Worm (Caenorhabditis elegans) whole organism, late embryonic: ENCODE results near the gene T24D5.2.

ENCODE experiments used
- eyg-1 ChIP-seq: sonication (generic microtip); optimal IDR thresholded peaks from 2 replicates; lab custom pipeline; 2016; ENCODE audit warnings: missing genotype, missing genetic modification characterization, missing compliant biosample characterization
- nfya-1 ChIP-seq: sonication (generic microtip); optimal IDR thresholded peaks from 2 replicates; lab custom pipeline; 2017; ENCODE audit warnings: missing genetic modification characterization, mild to moderate bottlenecking, missing compliant biosample characterization, antibody characterized with exemption, moderate library complexity
- nhr-11 ChIP-seq: fragments of 150-350 bp; optimal IDR thresholded peaks from 2 replicates; lab custom pipeline; 2014; ENCODE audit warnings: missing biosample characterization, missing genetic modification characterization
- sdc-2 ChIP-seq: sonication (generic microtip); optimal IDR thresholded peaks from 2 replicates; lab custom pipeline; 2016; ENCODE audit warnings: missing genotype, missing genetic modification characterization, missing compliant biosample characterization
- sox-4 ChIP-seq: sonication (generic microtip); optimal IDR thresholded peaks from 2 replicates; lab custom pipeline; 2017; ENCODE audit warnings: mild to moderate bottlenecking, missing genetic modification characterization, inconsistent platforms, missing compliant biosample characterization
- tbx-2 ChIP-seq: sonication (generic microtip); optimal IDR thresholded peaks from 2 replicates; lab custom pipeline; 2016; ENCODE audit warnings: missing genetic modification characterization, missing compliant biosample characterization

ce11 chrX:12551633-12552032, 34.6 kb downstream of the T24D5.2 start, which contains the start of gene npr-4:
- TF ChIP-seq nhr-11 (tag; lab: Kevin White, UChicago) = no peak
- no peak for TF ChIP-seq sdc-2 (tag; lab: Kevin White, UChicago)
- no peak for TF ChIP-seq tbx-2
- no peak for TF ChIP-seq nfya-1
- TF ChIP-seq eyg-1 (tag; lab: Kevin White, UChicago) = no peak
- no peak for TF ChIP-seq sox-4
